Worm (Caenorhabditis elegans): ENCODE data around the gene F11C1.7.

F11C1.7 gene

DNA sequence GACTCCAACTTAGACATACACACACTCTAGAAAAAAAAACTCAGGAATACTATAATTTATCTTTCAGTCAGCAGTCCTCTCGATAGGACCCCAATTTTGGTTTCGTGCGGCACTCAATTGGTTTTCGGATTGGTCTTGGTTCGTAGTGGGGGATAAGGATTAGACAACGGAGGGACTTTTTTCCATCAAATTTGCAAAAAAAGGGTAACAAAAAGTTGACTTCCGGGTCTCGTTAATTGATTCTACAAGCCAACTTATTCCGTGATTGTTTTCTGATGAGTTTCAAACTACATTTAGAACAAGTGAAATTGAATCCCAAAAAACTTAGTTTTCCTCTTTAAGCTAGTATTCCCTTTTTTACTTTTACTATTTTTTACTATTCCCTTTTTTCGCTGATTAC is 45.2 kb downstream of the F11C1.7 start:
- TF ChIP-seq Y79H2A.3 (GFP tag; conservative IDR thresholded peaks at IDR 0.05) (no peak), pbrm-1 (GFP tag; IDR thresholded peaks at IDR 0.05) (no peak), F52B5.7 (tag; optimal IDR thresholded peaks at IDR 0.05) (no peak), ZK185.1 (tag; optimal IDR thresholded peaks at IDR 0.05; ENCODE audit: poor library complexity, severe bottlenecking) (no peak), ceh-100 (GFP tag; IDR thresholded peaks at IDR 0.05) (no peak), snpc-1.3 (tag; optimal IDR thresholded peaks at IDR 0.05; ENCODE audit: insufficient read depth) (no peak), nfya-2 (GFP tag; IDR thresholded peaks at IDR 0.05) (no peak), B0336.3 (GFP tag; IDR thresholded peaks at IDR 0.05) (no peak), efl-1 (GFP tag; optimal IDR thresholded peaks at IDR 0.05) (no peak), rcor-1 (GFP tag; IDR thresholded peaks at IDR 0.05) (no peak), ceh-27 (GFP tag; optimal IDR thresholded peaks at IDR 0.05) (no peak)

DNA sequence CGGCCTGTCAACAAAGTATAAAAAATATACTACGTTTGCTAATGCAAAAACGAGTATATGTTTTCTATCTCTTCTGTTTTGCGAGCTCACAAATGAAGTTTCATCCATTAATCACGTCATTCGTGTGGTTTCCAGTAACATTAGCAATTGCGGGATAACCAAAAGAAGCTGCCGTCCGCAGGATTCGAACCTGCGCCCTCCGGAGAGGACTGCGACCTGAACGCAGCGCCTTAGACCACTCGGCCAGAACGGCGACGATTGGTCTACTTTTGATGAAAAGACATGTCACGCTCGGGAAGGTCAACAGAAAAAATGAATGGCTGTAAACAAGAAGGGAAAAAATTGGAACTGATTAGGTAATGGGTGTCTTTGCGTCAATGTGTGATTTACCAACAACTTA is 49.6 kb downstream of the F11C1.7 start:
- TF ChIP-seq hmg-1.2 (GFP tag; IDR thresholded peaks at IDR 0.05) = no peak; the same call in 1 of the 2 replicates
- no peak for TF ChIP-seq mcd-1 (GFP tag; IDR thresholded peaks at IDR 0.05)
- peak; percentile 73 for TF ChIP-seq pbrm-1 (GFP tag; IDR thresholded peaks at IDR 0.05)
- 0 out of 2 replicates have a peak, but pooled peaks have one; percentile 44 for TF ChIP-seq hmg-20 (GFP tag; IDR thresholded peaks at IDR 0.05)
- no peak for TF ChIP-seq Y79H2A.3 (GFP tag; conservative IDR thresholded peaks at IDR 0.05)
- TF ChIP-seq ceh-100 (GFP tag; IDR thresholded peaks at IDR 0.05) = no peak
- no peak for TF ChIP-seq hlh-26 (GFP tag; conservative IDR thresholded peaks at IDR 0.05)
- TF ChIP-seq B0035.1 (tag; optimal IDR thresholded peaks at IDR 0.05) = peak; percentile 51
- TF ChIP-seq F22D6.2 (tag; optimal IDR thresholded peaks at IDR 0.05) = peak; percentile 30
- peak; percentile 71; the same call in 1 of the 2 replicates for TF ChIP-seq ceh-40 (GFP tag; IDR thresholded peaks at IDR 0.05)
- TF ChIP-seq B0261.1 (tag; optimal IDR thresholded peaks at IDR 0.05) = peak; percentile 83
- TF ChIP-seq zim-3 (tag; optimal IDR thresholded peaks at IDR 0.05) = no peak
- TF ChIP-seq mes-4 (tag; optimal IDR thresholded peaks at IDR 0.05) = peak; percentile 64
- no peak for TF ChIP-seq nfya-1 (tag; optimal IDR thresholded peaks at IDR 0.05; ENCODE audit: borderline replicate concordance, insufficient read depth)
- TF ChIP-seq ets-4 (GFP tag; optimal IDR thresholded peaks at IDR 0.05) = peak; percentile 45
- TF ChIP-seq B0019.2 (GFP tag; conservative IDR thresholded peaks at IDR 0.05) = no peak
- TF ChIP-seq snpc-4 (GFP tag; optimal IDR thresholded peaks at IDR 0.05) = peak; percentile 73
- TF ChIP-seq snpc-4 (tag; optimal IDR thresholded peaks at IDR 0.05) = peak in 1 of 4 experiments; percentile 56
- TF ChIP-seq akir-1 (GFP tag; optimal IDR thresholded peaks at IDR 0.05) = no peak
- TF ChIP-seq F23B12.7 (tag; optimal IDR thresholded peaks at IDR 0.05; ENCODE audit: insufficient read depth) = peak; percentile 60
- TF ChIP-seq ZK185.1 (tag; optimal IDR thresholded peaks at IDR 0.05; ENCODE audit: poor library complexity, severe bottlenecking) = peak; percentile 34
- no peak for TF ChIP-seq hrde-1 (tag; optimal IDR thresholded peaks at IDR 0.05; ENCODE audit: borderline replicate concordance)
- TF ChIP-seq C06A6.2 (GFP tag; conservative IDR thresholded peaks at IDR 0.05) = no peak
- TF ChIP-seq egl-44 (GFP tag; IDR thresholded peaks at IDR 0.05) = peak; percentile 79
- peak; percentile 87; the same call in 1 of the 2 replicates for TF ChIP-seq cebp-2 (GFP tag; IDR thresholded peaks at IDR 0.05)
- 0 out of 2 replicates have a peak, but pooled peaks have one; percentile 29 for TF ChIP-seq ztf-28 (GFP tag; IDR thresholded peaks at IDR 0.05)
- no peak for TF ChIP-seq F57A8.1 (GFP tag; optimal IDR thresholded peaks at IDR 0.05)
- TF ChIP-seq D2030.7 (GFP tag; IDR thresholded peaks at IDR 0.05) = peak; percentile 86
- no peak for TF ChIP-seq madf-3 (GFP tag; IDR thresholded peaks at IDR 0.05)
- peak; percentile 59 for TF ChIP-seq T07F8.4 (tag; optimal IDR thresholded peaks at IDR 0.05)
- no peak for TF ChIP-seq ekl-4 (GFP tag; IDR thresholded peaks at IDR 0.05)
- no peak for TF ChIP-seq F57C9.4 (tag; optimal IDR thresholded peaks at IDR 0.05)
- 0 out of 2 replicates have a peak, but pooled peaks have one; percentile 59 for TF ChIP-seq aptf-3 (GFP tag; IDR thresholded peaks at IDR 0.05)
- TF ChIP-seq tbp1 (GFP tag; optimal IDR thresholded peaks at IDR 0.05) = peak; percentile 87
- peak; percentile 20 to 55 for TF ChIP-seq let-607 (tag; optimal IDR thresholded peaks at IDR 0.05)
- no peak for TF ChIP-seq dpl-1 (GFP tag; optimal IDR thresholded peaks at IDR 0.05)
- TF ChIP-seq rec-8 (tag; optimal IDR thresholded peaks at IDR 0.05) = peak; percentile 40 to 52
- peak; percentile 39; the same call in 1 of the 2 replicates for TF ChIP-seq Y95B8A.8 (GFP tag; IDR thresholded peaks at IDR 0.05)

Measured in whole organism, young adult.